Worm (Caenorhabditis elegans) whole organism, young adult: Measurements from ENCODE around the gene cnc-1.
A peak's percentile ranks its signal among the peaks of the same experiment; 100 is the strongest.

Experiments
- C06A6.2 ChIP-seq: fragments of 200-800 bp; sonication (Bioruptor generic); conservative IDR thresholded peaks from 2 replicates; pipeline ENCODE4 v1.3.6; 2022; ENCODE audit warnings: missing genetic modification characterization, missing compliant biosample characterization
- C17E4.6 ChIP-seq: fragments of 200-800 bp; sonication (Bioruptor generic); IDR thresholded peaks from 2 replicates; pipeline ENCODE4 v1.3.6; 2022; ENCODE audit warnings: missing genetic modification reagents, missing genetic modification characterization, missing compliant biosample characterization
- F10E7.11 ChIP-seq: sonication (generic microtip); optimal IDR thresholded peaks from 2 replicates; lab custom pipeline; 2017; ENCODE audit warnings: mild to moderate bottlenecking, missing genetic modification characterization, moderate library complexity, missing compliant biosample characterization
- F23B12.7 ChIP-seq: sonication (generic microtip); optimal IDR thresholded peaks from 2 replicates; lab custom pipeline; 2017; ENCODE audit warnings: missing genetic modification characterization, mild to moderate bottlenecking, missing compliant biosample characterization, antibody characterized with exemption, moderate library complexity; ENCODE audit not compliant: insufficient read depth
- F33H1.4 ChIP-seq: fragments of 200-800 bp; sonication (Bioruptor generic); IDR thresholded peaks from 2 replicates; pipeline ENCODE4 v1.3.6; 2022; ENCODE audit warnings: missing genetic modification reagents, missing genetic modification characterization, missing compliant biosample characterization
- F52B5.7 ChIP-seq: sonication (generic microtip); optimal IDR thresholded peaks from 2 replicates; lab custom pipeline; 2016; ENCODE audit warnings: mild to moderate bottlenecking, missing genetic modification characterization, missing compliant biosample characterization
- K12H6.12 ChIP-seq: fragments of 200-800 bp; sonication (Bioruptor generic); optimal IDR thresholded peaks from 2 replicates; lab custom pipeline; 2018; ENCODE audit warnings: mild to moderate bottlenecking, missing genetic modification characterization, missing compliant biosample characterization
- Y53F4B.3 ChIP-seq: fragments of 200-800 bp; sonication (Bioruptor generic); IDR thresholded peaks from 2 replicates; pipeline ENCODE4 v1.3.6; 2022; ENCODE audit warnings: missing genetic modification reagents, missing genetic modification characterization, missing compliant biosample characterization
- Y56A3A.18 ChIP-seq: fragments of 200-800 bp; sonication (Bioruptor generic); IDR thresholded peaks from 2 replicates; pipeline ENCODE4 v1.3.6; 2022; ENCODE audit warnings: missing genetic modification reagents, missing genetic modification characterization, missing compliant biosample characterization
- Y79H2A.3 ChIP-seq: fragments of 200-800 bp; sonication (Bioruptor generic); conservative IDR thresholded peaks from 2 replicates; pipeline ENCODE4 v1.3.6; 2022; ENCODE audit warnings: missing genetic modification reagents, missing genetic modification characterization, missing compliant biosample characterization
- aptf-2 ChIP-seq: fragments of 200-800 bp; sonication (Bioruptor generic); conservative IDR thresholded peaks from 2 replicates; pipeline ENCODE4 v1.3.6; 2022; ENCODE audit warnings: missing genetic modification reagents, missing genetic modification characterization, missing compliant biosample characterization
- bed-2 ChIP-seq: fragments of 200-800 bp; sonication (Bioruptor generic); IDR thresholded peaks from 2 replicates; pipeline ENCODE4 v1.3.6; 2022; ENCODE audit warnings: missing genetic modification reagents, missing genetic modification characterization, missing compliant biosample characterization
- cebp-1 ChIP-seq, 2 experiments: fragments of 200-800 bp in 1 of 2; sonication (Bioruptor generic) in 1 of 2; sonication (generic microtip) in 1 of 2; IDR thresholded peaks in 1 of 2; optimal IDR thresholded peaks in 1 of 2; 2 replicates each; pipeline versions ENCODE4 v1.3.6 to Lab custom; 2017 to 2022; ENCODE audit warnings: missing compliant biosample characterization in 2 of 2, missing genetic modification characterization in 2 of 2, mild to moderate bottlenecking in 1 of 2, missing genetic modification reagents in 1 of 2, moderate library complexity in 1 of 2
- cebp-2 ChIP-seq: fragments of 200-800 bp; sonication (Bioruptor generic); IDR thresholded peaks from 2 replicates; pipeline ENCODE4 v1.3.6; 2022; ENCODE audit warnings: missing genetic modification characterization, missing compliant biosample characterization
- ceh-27 ChIP-seq: fragments of 200-800 bp; sonication (Bioruptor generic); optimal IDR thresholded peaks from 2 replicates; lab custom pipeline; 2018; ENCODE audit warnings: mild to moderate bottlenecking, missing genetic modification characterization, moderate library complexity, missing compliant biosample characterization
- ceh-40 ChIP-seq: fragments of 200-800 bp; sonication (Bioruptor generic); IDR thresholded peaks from 2 replicates; pipeline ENCODE4 v1.3.6; 2022; ENCODE audit warnings: missing genetic modification characterization, missing compliant biosample characterization
- egl-18 ChIP-seq: fragments of 200-800 bp; sonication (Bioruptor generic); IDR thresholded peaks from 2 replicates; pipeline ENCODE4 v1.3.6; 2022; ENCODE audit warnings: missing genetic modification reagents, missing genetic modification characterization, missing compliant biosample characterization
- egrh-3 ChIP-seq: fragments of 200-800 bp; sonication (Bioruptor generic); IDR thresholded peaks from 2 replicates; pipeline ENCODE4 v1.3.6; 2022; ENCODE audit warnings: missing genetic modification reagents, missing genetic modification characterization, missing compliant biosample characterization
- ets-4 ChIP-seq: fragments of 200-800 bp; sonication (Bioruptor generic); optimal IDR thresholded peaks from 2 replicates; lab custom pipeline; 2018; ENCODE audit warnings: mild to moderate bottlenecking, missing genetic modification characterization, missing compliant biosample characterization
- him-1 ChIP-seq: sonication (generic microtip); optimal IDR thresholded peaks from 2 replicates; lab custom pipeline; 2016; ENCODE audit warnings: missing genotype, missing genetic modification reagents, missing genetic modification characterization, missing compliant biosample characterization
- hmg-1.2 ChIP-seq: fragments of 200-800 bp; sonication (Bioruptor generic); IDR thresholded peaks from 2 replicates; pipeline ENCODE4 v1.3.6; 2022; ENCODE audit warnings: missing genetic modification reagents, missing genetic modification characterization, missing compliant biosample characterization
- hrde-1 ChIP-seq: sonication (generic microtip); optimal IDR thresholded peaks from 2 replicates; lab custom pipeline; 2016; ENCODE audit warnings: missing genetic modification characterization, mild to moderate bottlenecking, missing compliant biosample characterization, moderate library complexity, missing genotype, missing genetic modification reagents, borderline replicate concordance
- hsf-1 ChIP-seq: fragments of 200-800 bp; sonication (Bioruptor generic); IDR thresholded peaks from 2 replicates; pipeline ENCODE4 v1.3.6; 2022; ENCODE audit warnings: missing genetic modification reagents, missing genetic modification characterization, missing compliant biosample characterization
- lag-1 ChIP-seq: fragments of 200-800 bp; sonication (Bioruptor generic); IDR thresholded peaks from 2 replicates; pipeline ENCODE4 v1.3.6; 2022; ENCODE audit warnings: missing genetic modification reagents, missing genetic modification characterization, missing compliant biosample characterization
- lin-54 ChIP-seq: fragments of 200-800 bp; sonication (Bioruptor generic); optimal IDR thresholded peaks from 2 replicates; lab custom pipeline; 2018; ENCODE audit warnings: mild to moderate bottlenecking, missing genetic modification characterization, missing compliant biosample characterization
- lir-1 ChIP-seq: fragments of 200-800 bp; sonication (Bioruptor generic); conservative IDR thresholded peaks from 2 replicates; pipeline ENCODE4 v1.3.6; 2022; ENCODE audit warnings: missing genetic modification reagents, missing genetic modification characterization, missing compliant biosample characterization
- lsl-1 ChIP-seq: fragments of 200-800 bp; sonication (Bioruptor generic); optimal IDR thresholded peaks from 2 replicates; lab custom pipeline; 2018; ENCODE audit warnings: mild to moderate bottlenecking, missing genetic modification characterization, moderate library complexity, missing compliant biosample characterization
- mcd-1 ChIP-seq: fragments of 200-800 bp; sonication (Bioruptor generic); IDR thresholded peaks from 2 replicates; pipeline ENCODE4 v1.3.6; 2022; ENCODE audit warnings: missing genetic modification reagents, missing genetic modification characterization, missing compliant biosample characterization
- nfya-1 ChIP-seq: sonication (generic microtip); optimal IDR thresholded peaks from 2 replicates; lab custom pipeline; 2017; ENCODE audit warnings: antibody characterized with exemption, missing compliant biosample characterization, missing genetic modification characterization, borderline replicate concordance; ENCODE audit not compliant: insufficient read depth
- nfya-2 ChIP-seq: fragments of 200-800 bp; sonication (Bioruptor generic); IDR thresholded peaks from 2 replicates; pipeline ENCODE4 v1.3.6; 2022; ENCODE audit warnings: missing genetic modification reagents, missing genetic modification characterization, missing compliant biosample characterization
- nfyb-1 ChIP-seq: fragments of 200-800 bp; sonication (Bioruptor generic); IDR thresholded peaks from 2 replicates; pipeline ENCODE4 v1.3.6; 2022; ENCODE audit warnings: missing genetic modification reagents, missing genetic modification characterization, missing compliant biosample characterization
- nhr-120 ChIP-seq: fragments of 200-800 bp; sonication (Bioruptor generic); IDR thresholded peaks from 2 replicates; pipeline ENCODE4 v1.3.6; 2022; ENCODE audit warnings: missing genetic modification characterization, missing compliant biosample characterization
- nhr-179 ChIP-seq: sonication (generic microtip); optimal IDR thresholded peaks from 2 replicates; lab custom pipeline; 2016; ENCODE audit warnings: mild to moderate bottlenecking, missing genetic modification characterization, missing compliant biosample characterization
- rec-8 ChIP-seq, 2 experiments: sonication (generic microtip); optimal IDR thresholded peaks; 2 replicates each; lab custom pipeline; 2016; ENCODE audit warnings: mild to moderate bottlenecking in 2 of 2, missing genetic modification characterization in 2 of 2, missing genetic modification reagents in 2 of 2, missing genotype in 2 of 2, missing biosample characterization in 1 of 2, missing compliant biosample characterization in 1 of 2, moderate library complexity in 1 of 2
- rpc-1 ChIP-seq, 2 experiments: fragments of 150-350 bp in 1 of 2; sonication (generic microtip) in 1 of 2; optimal IDR thresholded peaks; 2 replicates each; lab custom pipeline; 2014 to 2018; ENCODE audit warnings: missing biosample characterization in 1 of 2, missing genetic modification characterization in 1 of 2, missing genetic modification reagents in 1 of 2, missing genotype in 1 of 2
- snpc-1.3 ChIP-seq: sonication (generic microtip); optimal IDR thresholded peaks from 2 replicates; lab custom pipeline; 2017; ENCODE audit warnings: missing genetic modification characterization, mild to moderate bottlenecking, missing compliant biosample characterization, antibody characterized with exemption, moderate library complexity, missing genotype, missing genetic modification reagents; ENCODE audit not compliant: insufficient read depth
- somi-1 ChIP-seq: fragments of 200-800 bp; sonication (Bioruptor generic); optimal IDR thresholded peaks from 2 replicates; lab custom pipeline; 2018; ENCODE audit warnings: mild to moderate bottlenecking, missing genetic modification characterization, missing compliant biosample characterization
- sptf-2 ChIP-seq: fragments of 200-800 bp; sonication (Bioruptor generic); optimal IDR thresholded peaks from 2 replicates; lab custom pipeline; 2018; ENCODE audit warnings: mild to moderate bottlenecking, missing genetic modification characterization, missing compliant biosample characterization
- tbp1 ChIP-seq: fragments of 200-800 bp; sonication (Bioruptor generic); optimal IDR thresholded peaks from 2 replicates; lab custom pipeline; 2018; ENCODE audit warnings: mild to moderate bottlenecking, missing genetic modification characterization, missing compliant biosample characterization
- unc-62 ChIP-seq: fragments of 150-350 bp; optimal IDR thresholded peaks from 2 replicates; lab custom pipeline; 2014; ENCODE audit warnings: missing biosample characterization, missing genetic modification reagents, missing genetic modification characterization
- xnd-1 ChIP-seq: sonication (generic microtip); optimal IDR thresholded peaks from 2 replicates; lab custom pipeline; 2016; ENCODE audit warnings: missing genotype, missing genetic modification reagents, missing genetic modification characterization, missing compliant biosample characterization
- ztf-28 ChIP-seq: fragments of 200-800 bp; sonication (Bioruptor generic); IDR thresholded peaks from 2 replicates; pipeline ENCODE4 v1.3.6; 2022; ENCODE audit warnings: missing genetic modification reagents, missing genetic modification characterization, missing compliant biosample characterization

Gene cnc-1

ce11 chrV:1486031-1486430 is 42.0 kb upstream of the cnc-1 start:
- no peak for TF ChIP-seq tbp1 (GFP tag; lab: Kevin White, UChicago)
- no peak for TF ChIP-seq nfya-2 (GFP tag; lab: Robert Waterston, UW)
- TF ChIP-seq F23B12.7 (tag; lab: Kevin White, UChicago): no peak
- no peak for TF ChIP-seq lin-54 (GFP tag; lab: Kevin White, UChicago)
- TF ChIP-seq C17E4.6 (GFP tag; lab: Robert Waterston, UW): no peak
- no peak for TF ChIP-seq lag-1 (GFP tag; lab: Robert Waterston, UW)
- TF ChIP-seq bed-2 (GFP tag; lab: Robert Waterston, UW): no peak
- TF ChIP-seq rpc-1 (optimal IDR thresholded peaks at IDR 0.05; lab: Kevin White, UChicago): no peak
- TF ChIP-seq rpc-1 (tag; optimal IDR thresholded peaks at IDR 0.05; lab: Kevin White, UChicago): no peak
- TF ChIP-seq Y53F4B.3: no peak
- no peak for TF ChIP-seq F52B5.7 (tag; lab: Kevin White, UChicago)
- TF ChIP-seq nfyb-1: no peak

ce11 chrV:1481742-1482141 is 37.7 kb upstream of the cnc-1 start, which contains the start of gene C38C3.4:
TSS of gene C38C3.4 (plus strand) at chrV:1482042.
- TF ChIP-seq bed-2 (GFP tag; lab: Robert Waterston, UW) (no peak), egl-18 (GFP tag; lab: Robert Waterston, UW) (no peak), hrde-1 (tag; lab: Kevin White, UChicago) (no peak), F10E7.11 (tag; lab: Kevin White, UChicago) (no peak), hmg-1.2 (GFP tag; lab: Robert Waterston, UW) (no peak), ceh-40 (GFP tag; lab: Robert Waterston, UW) (no peak), him-1 (tag; lab: Kevin White, UChicago) (no peak), ceh-27 (GFP tag; lab: Kevin White, UChicago) (no peak), Y56A3A.18 (GFP tag; lab: Robert Waterston, UW) (no peak), nhr-179 (tag; lab: Kevin White, UChicago) (no peak), ets-4 (GFP tag; lab: Kevin White, UChicago) (no peak), tbp1 (GFP tag; lab: Kevin White, UChicago) (no peak), nfya-2 (GFP tag; lab: Robert Waterston, UW) (no peak)
- TF ChIP-seq, all 124 proteins: peak for 0

DNA sequence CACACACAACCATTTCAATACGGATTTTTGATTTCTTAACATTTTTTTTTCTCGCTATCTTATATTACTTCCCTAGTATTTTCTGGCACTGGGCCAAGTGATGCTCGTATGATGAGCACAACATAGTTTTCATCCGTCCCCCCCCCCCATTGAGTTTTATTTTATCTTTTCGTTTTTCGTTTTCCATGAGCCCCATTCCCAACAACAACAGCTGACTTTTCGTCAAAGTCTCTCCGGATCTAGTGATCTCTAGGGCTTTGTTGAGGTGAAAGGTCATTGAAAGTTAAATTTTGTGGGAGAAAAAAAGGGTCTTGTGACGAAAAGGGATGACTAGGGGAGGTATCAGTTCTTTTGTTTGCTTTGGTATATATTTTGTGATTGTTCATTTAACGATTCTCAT is 36.8 kb upstream of the cnc-1 start:
- no peak for TF ChIP-seq egrh-3 (GFP tag; lab: Robert Waterston, UW)
- no peak for TF ChIP-seq ztf-28 (GFP tag; lab: Robert Waterston, UW)
- peak; percentile 37 for TF ChIP-seq K12H6.12 (tag; lab: Kevin White, UChicago)
- no peak for TF ChIP-seq snpc-1.3 (tag; lab: Kevin White, UChicago)
- no peak for TF ChIP-seq somi-1 (GFP tag; lab: Kevin White, UChicago)

ce11 chrV:1476841-1477240 is 32.8 kb upstream of the cnc-1 start:
- no peak for TF ChIP-seq Y79H2A.3
- TF ChIP-seq lsl-1: peak; percentile 77
- no peak for TF ChIP-seq hsf-1 (GFP tag; lab: Robert Waterston, UW)
- TF ChIP-seq nhr-120: no peak
- TF ChIP-seq aptf-2 (GFP tag; lab: Robert Waterston, UW): no peak
- TF ChIP-seq mcd-1 (GFP tag; lab: Robert Waterston, UW): 0 out of 2 replicates have a peak, but pooled peaks have one; percentile 3
- no peak for TF ChIP-seq rec-8 (tag; optimal IDR thresholded peaks at IDR 0.05; lab: Kevin White, UChicago)
- peak; percentile 1 for TF ChIP-seq him-1 (tag; lab: Kevin White, UChicago)
- TF ChIP-seq nfya-1: no peak
- TF ChIP-seq sptf-2 (GFP tag; lab: Kevin White, UChicago): no peak
- no peak for TF ChIP-seq cebp-1 (GFP tag; IDR thresholded peaks at IDR 0.05; lab: Robert Waterston, UW)
- no peak for TF ChIP-seq cebp-1 (tag; optimal IDR thresholded peaks at IDR 0.05; lab: Kevin White, UChicago)
- no peak for TF ChIP-seq unc-62
- no peak for TF ChIP-seq ztf-28 (GFP tag; lab: Robert Waterston, UW)
- TF ChIP-seq F33H1.4 (GFP tag; lab: Robert Waterston, UW): peak; percentile 60
- no peak for TF ChIP-seq cebp-2 (GFP tag; lab: Robert Waterston, UW)
- peak; percentile 33 for TF ChIP-seq xnd-1
- no peak for TF ChIP-seq C06A6.2
- TF ChIP-seq lir-1 (GFP tag; lab: Robert Waterston, UW): no peak
